Worm (Caenorhabditis elegans) whole organism, young adult: Measurements from ENCODE around the gene H43I07.4.

Experiments
- B0336.3 ChIP-seq: fragments of 200-800 bp; sonication (Bioruptor generic); IDR thresholded peaks from 2 replicates; pipeline ENCODE4 v1.3.6; 2022; ENCODE audit warnings: missing genetic modification characterization, missing compliant biosample characterization
- C06A6.2 ChIP-seq: fragments of 200-800 bp; sonication (Bioruptor generic); conservative IDR thresholded peaks from 2 replicates; pipeline ENCODE4 v1.3.6; 2022; ENCODE audit warnings: missing genetic modification characterization, missing compliant biosample characterization
- F22D6.2 ChIP-seq: sonication (generic microtip); optimal IDR thresholded peaks from 2 replicates; lab custom pipeline; 2016; ENCODE audit warnings: mild to moderate bottlenecking, missing genetic modification characterization, missing compliant biosample characterization
- F33H1.4 ChIP-seq: fragments of 200-800 bp; sonication (Bioruptor generic); IDR thresholded peaks from 2 replicates; pipeline ENCODE4 v1.3.6; 2022; ENCODE audit warnings: missing genetic modification reagents, missing genetic modification characterization, missing compliant biosample characterization
- K11D2.4 ChIP-seq: fragments of 200-800 bp; sonication (Bioruptor generic); IDR thresholded peaks from 2 replicates; pipeline ENCODE4 v1.3.6; 2022; ENCODE audit warnings: missing genetic modification reagents, missing genetic modification characterization, missing compliant biosample characterization
- Y67H2A.10 ChIP-seq: fragments of 200-800 bp; sonication (Bioruptor generic); conservative IDR thresholded peaks from 2 replicates; pipeline ENCODE4 v1.3.6; 2022; ENCODE audit warnings: missing genetic modification reagents, missing genetic modification characterization, missing compliant biosample characterization
- Y95B8A.8 ChIP-seq: fragments of 200-800 bp; sonication (Bioruptor generic); IDR thresholded peaks from 2 replicates; pipeline ENCODE4 v1.3.6; 2022; ENCODE audit warnings: missing genetic modification reagents, missing genetic modification characterization, missing compliant biosample characterization
- ama-1 ChIP-seq, 3 experiments: fragments of 150-350 bp in 1 of 3; sonication (generic microtip) in 2 of 3; optimal IDR thresholded peaks; 2 replicates each; lab custom pipeline; 2014 to 2018; ENCODE audit warnings: missing biosample characterization in 2 of 3, missing genetic modification characterization in 2 of 3, missing genetic modification reagents in 2 of 3
- aptf-2 ChIP-seq: fragments of 200-800 bp; sonication (Bioruptor generic); conservative IDR thresholded peaks from 2 replicates; pipeline ENCODE4 v1.3.6; 2022; ENCODE audit warnings: missing genetic modification reagents, missing genetic modification characterization, missing compliant biosample characterization
- aptf-3 ChIP-seq: fragments of 200-800 bp; sonication (Bioruptor generic); IDR thresholded peaks from 2 replicates; pipeline ENCODE4 v1.3.6; 2022; ENCODE audit warnings: missing genetic modification characterization, missing compliant biosample characterization
- atf-7 ChIP-seq: sonication (generic microtip); optimal IDR thresholded peaks from 2 replicates; lab custom pipeline; 2017; ENCODE audit warnings: mild to moderate bottlenecking, missing genetic modification characterization, missing compliant biosample characterization
- cebp-1 ChIP-seq, 2 experiments: fragments of 200-800 bp in 1 of 2; sonication (Bioruptor generic) in 1 of 2; sonication (generic microtip) in 1 of 2; IDR thresholded peaks in 1 of 2; optimal IDR thresholded peaks in 1 of 2; 2 replicates each; pipeline versions ENCODE4 v1.3.6 to Lab custom; 2017 to 2022; ENCODE audit warnings: missing compliant biosample characterization in 2 of 2, missing genetic modification characterization in 2 of 2, mild to moderate bottlenecking in 1 of 2, missing genetic modification reagents in 1 of 2, moderate library complexity in 1 of 2
- ceh-100 ChIP-seq: fragments of 200-800 bp; sonication (Bioruptor generic); IDR thresholded peaks from 2 replicates; pipeline ENCODE4 v1.3.6; 2022; ENCODE audit warnings: missing genetic modification reagents, missing genetic modification characterization, missing compliant biosample characterization
- ceh-79 ChIP-seq: sonication (generic microtip); optimal IDR thresholded peaks from 2 replicates; lab custom pipeline; 2017; ENCODE audit warnings: mild to moderate bottlenecking, missing genetic modification characterization, missing compliant biosample characterization
- egrh-3 ChIP-seq: fragments of 200-800 bp; sonication (Bioruptor generic); IDR thresholded peaks from 2 replicates; pipeline ENCODE4 v1.3.6; 2022; ENCODE audit warnings: missing genetic modification reagents, missing genetic modification characterization, missing compliant biosample characterization
- gei-17 ChIP-seq: fragments of 200-800 bp; sonication (Bioruptor generic); optimal IDR thresholded peaks from 2 replicates; lab custom pipeline; 2018; ENCODE audit warnings: mild to moderate bottlenecking, missing genetic modification characterization, missing compliant biosample characterization
- him-1 ChIP-seq: sonication (generic microtip); optimal IDR thresholded peaks from 2 replicates; lab custom pipeline; 2016; ENCODE audit warnings: missing genotype, missing genetic modification reagents, missing genetic modification characterization, missing compliant biosample characterization
- hmg-1.2 ChIP-seq: fragments of 200-800 bp; sonication (Bioruptor generic); IDR thresholded peaks from 2 replicates; pipeline ENCODE4 v1.3.6; 2022; ENCODE audit warnings: missing genetic modification reagents, missing genetic modification characterization, missing compliant biosample characterization
- hsf-1 ChIP-seq: fragments of 200-800 bp; sonication (Bioruptor generic); IDR thresholded peaks from 2 replicates; pipeline ENCODE4 v1.3.6; 2022; ENCODE audit warnings: missing genetic modification reagents, missing genetic modification characterization, missing compliant biosample characterization
- let-526 ChIP-seq: fragments of 200-800 bp; sonication (Bioruptor generic); IDR thresholded peaks from 2 replicates; pipeline ENCODE4 v1.3.6; 2022; ENCODE audit warnings: missing genetic modification reagents, missing genetic modification characterization, missing compliant biosample characterization
- lin-35 ChIP-seq, 3 experiments: fragments of 150-350 bp in 2 of 3; sonication (generic microtip) in 1 of 3; optimal IDR thresholded peaks; 2 replicates each; lab custom pipeline; 2014 to 2018; ENCODE audit warnings: missing biosample characterization in 3 of 3, missing genetic modification characterization in 3 of 3, missing genetic modification reagents in 3 of 3
- madf-3 ChIP-seq: fragments of 200-800 bp; sonication (Bioruptor generic); IDR thresholded peaks from 2 replicates; pipeline ENCODE4 v1.3.6; 2022; ENCODE audit warnings: missing genetic modification reagents, missing genetic modification characterization, missing compliant biosample characterization
- madf-8 ChIP-seq: fragments of 200-800 bp; sonication (Bioruptor generic); conservative IDR thresholded peaks from 2 replicates; pipeline ENCODE4 v1.3.6; 2022; ENCODE audit warnings: missing genetic modification reagents, missing genetic modification characterization, missing compliant biosample characterization
- mcd-1 ChIP-seq: fragments of 200-800 bp; sonication (Bioruptor generic); IDR thresholded peaks from 2 replicates; pipeline ENCODE4 v1.3.6; 2022; ENCODE audit warnings: missing genetic modification reagents, missing genetic modification characterization, missing compliant biosample characterization
- mel-28 ChIP-seq: sonication (generic microtip); optimal IDR thresholded peaks from 2 replicates; lab custom pipeline; 2016; ENCODE audit warnings: borderline replicate concordance, mild to moderate bottlenecking, missing genetic modification characterization, missing compliant biosample characterization
- mxl-1 ChIP-seq: sonication (generic microtip); optimal IDR thresholded peaks from 2 replicates; lab custom pipeline; 2016; ENCODE audit warnings: missing genetic modification characterization, missing compliant biosample characterization
- nfya-1 ChIP-seq: sonication (generic microtip); optimal IDR thresholded peaks from 2 replicates; lab custom pipeline; 2017; ENCODE audit warnings: antibody characterized with exemption, missing compliant biosample characterization, missing genetic modification characterization, borderline replicate concordance; ENCODE audit not compliant: insufficient read depth
- nfyb-1 ChIP-seq: fragments of 200-800 bp; sonication (Bioruptor generic); IDR thresholded peaks from 2 replicates; pipeline ENCODE4 v1.3.6; 2022; ENCODE audit warnings: missing genetic modification reagents, missing genetic modification characterization, missing compliant biosample characterization
- nhr-27 ChIP-seq: fragments of 200-800 bp; sonication (Bioruptor generic); optimal IDR thresholded peaks from 2 replicates; lab custom pipeline; 2018; ENCODE audit warnings: mild to moderate bottlenecking, missing genetic modification characterization, moderate library complexity, missing compliant biosample characterization
- nhr-80 ChIP-seq: sonication (generic microtip); optimal IDR thresholded peaks from 2 replicates; lab custom pipeline; 2016; ENCODE audit warnings: missing genetic modification characterization, missing compliant biosample characterization
- rcor-1 ChIP-seq: fragments of 200-800 bp; sonication (Bioruptor generic); IDR thresholded peaks from 2 replicates; pipeline ENCODE4 v1.3.6; 2022; ENCODE audit warnings: missing genetic modification reagents, missing genetic modification characterization, missing compliant biosample characterization
- rec-8 ChIP-seq, 2 experiments: sonication (generic microtip); optimal IDR thresholded peaks; 2 replicates each; lab custom pipeline; 2016; ENCODE audit warnings: mild to moderate bottlenecking in 2 of 2, missing genetic modification characterization in 2 of 2, missing genetic modification reagents in 2 of 2, missing genotype in 2 of 2, missing biosample characterization in 1 of 2, missing compliant biosample characterization in 1 of 2, moderate library complexity in 1 of 2
- sdz-38 ChIP-seq: sonication (generic microtip); optimal IDR thresholded peaks from 2 replicates; lab custom pipeline; 2016; ENCODE audit warnings: missing genotype, missing genetic modification characterization, missing compliant biosample characterization
- snpc-1.1 ChIP-seq: sonication (generic microtip); optimal IDR thresholded peaks from 2 replicates; lab custom pipeline; 2017; ENCODE audit warnings: missing genetic modification characterization, mild to moderate bottlenecking, missing compliant biosample characterization, antibody characterized with exemption, moderate library complexity, missing genotype, missing genetic modification reagents; ENCODE audit not compliant: insufficient read depth
- snpc-3.4 ChIP-seq: sonication (generic microtip); optimal IDR thresholded peaks from 2 replicates; lab custom pipeline; 2017; ENCODE audit warnings: missing genetic modification characterization, mild to moderate bottlenecking, missing compliant biosample characterization, antibody characterized with exemption, moderate library complexity, missing genotype, missing genetic modification reagents
- snpc-4 ChIP-seq, 5 experiments: fragments of 150-350 bp in 1 of 5; sonication (generic microtip) in 4 of 5; optimal IDR thresholded peaks; 2 replicates each; lab custom pipeline; 2014 to 2018; ENCODE audit warnings: missing genetic modification characterization in 5 of 5, missing biosample characterization in 3 of 5, antibody characterized with exemption in 2 of 5, mild to moderate bottlenecking in 2 of 5, missing compliant biosample characterization in 2 of 5, missing genotype in 2 of 5, moderate library complexity in 2 of 5, missing genetic modification reagents in 1 of 5
- somi-1 ChIP-seq: fragments of 200-800 bp; sonication (Bioruptor generic); optimal IDR thresholded peaks from 2 replicates; lab custom pipeline; 2018; ENCODE audit warnings: mild to moderate bottlenecking, missing genetic modification characterization, missing compliant biosample characterization
- zfh-2 ChIP-seq: fragments of 200-800 bp; sonication (Bioruptor generic); conservative IDR thresholded peaks from 2 replicates; pipeline ENCODE4 v1.3.6; 2022; ENCODE audit warnings: missing genetic modification reagents, missing genetic modification characterization, missing compliant biosample characterization
- ztf-22 ChIP-seq: fragments of 200-800 bp; sonication (Bioruptor generic); optimal IDR thresholded peaks from 2 replicates; lab custom pipeline; 2018; ENCODE audit warnings: mild to moderate bottlenecking, missing genetic modification characterization, moderate library complexity, missing compliant biosample characterization
- ztf-26 ChIP-seq: sonication (generic microtip); optimal IDR thresholded peaks from 2 replicates; lab custom pipeline; 2017; ENCODE audit warnings: missing genetic modification characterization, missing compliant biosample characterization
- ztf-3 ChIP-seq: fragments of 200-800 bp; sonication (Bioruptor generic); optimal IDR thresholded peaks from 2 replicates; lab custom pipeline; 2018; ENCODE audit warnings: mild to moderate bottlenecking, missing genetic modification characterization, missing compliant biosample characterization
- ztf-6 ChIP-seq: fragments of 200-800 bp; sonication (Bioruptor generic); IDR thresholded peaks from 2 replicates; pipeline ENCODE4 v1.3.6; 2022; ENCODE audit warnings: missing genetic modification reagents, missing genetic modification characterization, missing compliant biosample characterization

The H43I07.4 gene

DNA sequence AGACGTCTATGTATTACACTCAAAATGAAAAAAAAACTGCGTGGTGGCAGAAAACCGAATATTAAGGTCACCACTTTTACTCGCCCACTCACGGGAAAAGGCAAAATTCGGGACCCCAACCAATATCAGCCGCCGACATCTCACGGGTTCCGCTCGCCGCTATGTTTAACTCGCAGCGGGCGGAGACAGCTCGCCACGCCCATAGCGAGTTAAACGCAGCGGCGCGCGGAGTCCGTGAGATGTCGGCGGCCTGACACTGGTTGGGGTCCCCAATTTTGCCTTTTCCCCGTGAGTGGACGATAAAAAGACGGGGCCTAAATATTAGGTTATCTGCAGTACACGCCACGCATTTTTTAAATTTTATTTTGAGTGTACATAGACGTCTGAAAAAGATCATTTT, 33.4 kb upstream of the H43I07.4 start (continued):
- TF ChIP-seq C06A6.2 (GFP tag; lab: Robert Waterston, UW) (no peak), snpc-4 (GFP tag; optimal IDR thresholded peaks at IDR 0.05; lab: Kevin White, UChicago) (no peak), snpc-4 (tag; optimal IDR thresholded peaks at IDR 0.05; lab: Kevin White, UChicago) (peak in 2 of 4 experiments; percentile 86 to 89), madf-8 (GFP tag; lab: Robert Waterston, UW) (no peak), atf-7 (no peak), Y67H2A.10 (GFP tag; lab: Robert Waterston, UW) (no peak), zfh-2 (GFP tag; lab: Robert Waterston, UW) (no peak), ztf-6 (GFP tag; lab: Robert Waterston, UW) (no peak), ztf-22 (GFP tag; lab: Kevin White, UChicago) (no peak), snpc-1.1 (tag; lab: Kevin White, UChicago) (peak; percentile 40), hmg-1.2 (GFP tag; lab: Robert Waterston, UW) (peak; percentile 54), nhr-27 (tag; lab: Kevin White, UChicago) (no peak), B0336.3 (no peak), rcor-1 (GFP tag; lab: Robert Waterston, UW) (no peak), egrh-3 (peak; percentile 73)

DNA sequence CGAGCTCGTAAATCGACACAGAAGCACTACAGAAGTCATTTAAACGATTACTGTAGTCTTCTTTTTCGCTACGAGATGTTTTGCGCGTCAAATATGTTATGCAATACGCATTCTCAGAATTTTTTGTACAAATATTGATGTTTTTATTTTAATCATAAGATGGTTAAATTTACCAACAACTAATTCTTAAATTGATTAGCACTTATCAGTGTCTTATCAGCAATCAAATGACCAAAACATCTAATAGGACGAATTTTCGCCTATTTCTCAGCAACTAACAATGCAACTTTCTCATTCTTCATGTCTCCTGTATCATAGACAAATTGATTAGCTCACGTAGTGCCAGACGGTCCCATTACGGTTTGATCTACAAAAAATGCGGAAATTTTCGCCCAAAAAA, 30.1 kb upstream of the H43I07.4 start:
- TF ChIP-seq F33H1.4 (GFP tag; lab: Robert Waterston, UW) (no peak), ztf-26 (no peak), atf-7 (no peak), him-1 (tag; lab: Kevin White, UChicago) (no peak), Y95B8A.8 (no peak), hsf-1 (no peak), madf-3 (GFP tag; lab: Robert Waterston, UW) (no peak), nfya-1 (tag; lab: Kevin White, UChicago) (no peak), aptf-2 (no peak), mel-28 (tag; lab: Kevin White, UChicago) (no peak), sdz-38 (tag; lab: Kevin White, UChicago) (no peak), rec-8 (tag; optimal IDR thresholded peaks at IDR 0.05; lab: Kevin White, UChicago) (no peak), F22D6.2 (no peak), mxl-1 (tag; lab: Kevin White, UChicago) (no peak), ztf-3 (no peak)

DNA sequence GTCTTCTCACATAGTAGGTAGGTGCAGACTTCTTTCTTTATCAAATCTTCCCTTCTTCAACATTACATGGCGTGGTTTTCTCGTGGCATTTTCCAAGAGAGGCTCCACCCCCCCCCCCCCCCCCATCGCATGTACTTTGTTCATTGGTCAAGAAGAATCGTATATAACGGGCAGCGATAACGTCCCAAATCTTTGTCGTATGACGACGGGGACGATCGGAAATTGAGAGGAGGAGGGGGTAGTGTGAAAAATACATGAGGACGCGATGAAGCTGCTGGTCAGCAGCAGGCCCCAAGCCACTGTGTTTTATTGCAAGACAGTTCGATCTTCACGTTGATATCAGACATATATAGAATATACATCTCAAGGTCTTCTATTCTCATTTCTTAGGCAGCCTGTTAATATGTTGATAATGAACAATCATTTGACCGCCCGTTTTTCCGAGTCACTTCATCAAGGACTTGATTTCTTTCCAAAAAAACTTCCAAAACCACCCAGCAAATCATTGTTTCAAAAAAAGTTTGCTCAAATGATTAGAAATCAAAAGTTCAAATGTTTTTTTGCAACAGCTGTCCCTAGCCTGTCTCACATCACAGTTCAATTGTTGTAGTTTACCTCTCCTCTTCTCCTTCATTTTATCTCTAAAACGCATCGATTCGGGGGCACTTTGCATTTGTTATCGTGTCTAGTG, 29.4 kb upstream of the H43I07.4 start:
- TF ChIP-seq zfh-2 (GFP tag; lab: Robert Waterston, UW) (peak; percentile 65), K11D2.4 (GFP tag; lab: Robert Waterston, UW) (0 out of 2 replicates have a peak, but pooled peaks have one; percentile 30), ztf-22 (GFP tag; lab: Kevin White, UChicago) (peak; percentile 62), mcd-1 (GFP tag; lab: Robert Waterston, UW) (peak; percentile 16; the same call in 1 of the 2 replicates), egrh-3 (peak; percentile 92), atf-7 (peak; percentile 2), somi-1 (GFP tag; lab: Kevin White, UChicago) (peak; percentile 26), Y67H2A.10 (GFP tag; lab: Robert Waterston, UW) (no peak), aptf-3 (GFP tag; lab: Robert Waterston, UW) (no peak), let-526 (0 out of 2 replicates have a peak, but pooled peaks have one; percentile 19), ztf-26 (peak; percentile 61), cebp-1 (GFP tag; IDR thresholded peaks at IDR 0.05; lab: Robert Waterston, UW) (0 out of 2 replicates have a peak, but pooled peaks have one; percentile 10), cebp-1 (tag; optimal IDR thresholded peaks at IDR 0.05; lab: Kevin White, UChicago) (peak; percentile 50), ceh-100 (no peak), ceh-79 (peak; percentile 42), snpc-3.4 (tag; lab: Kevin White, UChicago) (no peak), ama-1 (optimal IDR thresholded peaks at IDR 0.05; lab: Kevin White, UChicago) (peak; percentile 15), ama-1 (GFP tag; optimal IDR thresholded peaks at IDR 0.05; lab: Kevin White, UChicago) (no peak), nfyb-1 (GFP tag; lab: Robert Waterston, UW) (peak; percentile 78), nhr-80 (peak; percentile 42), gei-17 (GFP tag; lab: Kevin White, UChicago) (no peak), lin-35 (GFP tag; optimal IDR thresholded peaks at IDR 0.05; lab: Kevin White, UChicago) (peak in 1 of 3 experiments; percentile 17)
